Worm (Caenorhabditis elegans) whole organism, late embryonic: ENCODE measurements around the gene C08B6.5.

ENCODE experiments used
- C08G9.2 ChIP-seq: sonication (generic microtip); optimal IDR thresholded peaks from 2 replicates; lab custom pipeline; 2016; ENCODE audit warnings: mild to moderate bottlenecking, missing genetic modification characterization, moderate library complexity, missing compliant biosample characterization
- fkh-6 ChIP-seq: sonication (generic microtip); optimal IDR thresholded peaks from 2 replicates; lab custom pipeline; 2016; ENCODE audit warnings: missing genetic modification characterization, missing compliant biosample characterization
- hlh-13 ChIP-seq: fragments of 200-800 bp; sonication (Bioruptor generic); optimal IDR thresholded peaks from 2 replicates; lab custom pipeline; 2018; ENCODE audit warnings: mild to moderate bottlenecking, missing genetic modification characterization, missing compliant biosample characterization
- pqm-1 ChIP-seq: sonication (generic microtip); optimal IDR thresholded peaks from 2 replicates; lab custom pipeline; 2016; ENCODE audit warnings: missing genetic modification characterization, missing compliant biosample characterization
- unc-42 ChIP-seq: sonication (generic microtip); optimal IDR thresholded peaks from 2 replicates; lab custom pipeline; 2016; ENCODE audit warnings: missing genotype, missing genetic modification characterization, missing compliant biosample characterization
- zip-5 ChIP-seq: sonication (generic microtip); optimal IDR thresholded peaks from 2 replicates; lab custom pipeline; 2016; ENCODE audit warnings: missing genetic modification characterization, missing compliant biosample characterization

C08B6.5 gene

ce11 chrV:10168870-10169269 lies 51.3 kb downstream of the C08B6.5 start:
- no peak for TF ChIP-seq C08G9.2 (tag; lab: Kevin White, UChicago)
- no peak for TF ChIP-seq pqm-1 (tag; lab: Kevin White, UChicago)
- no peak for TF ChIP-seq hlh-13 (GFP tag; lab: Kevin White, UChicago)
- TF ChIP-seq zip-5: no peak
- TF ChIP-seq fkh-6: no peak
- no peak for TF ChIP-seq unc-42 (tag; lab: Kevin White, UChicago)
